Worm (Caenorhabditis elegans) whole organism, L4 larva: ENCODE data around the gene Y47D3A.13.

ENCODE experiments used
- D1046.2 ChIP-seq: fragments of 200-800 bp; sonication (Bioruptor generic); IDR thresholded peaks from 2 replicates; pipeline ENCODE4 v1.3.6; 2022; ENCODE audit warnings: missing genetic modification characterization, missing compliant biosample characterization
- F10B5.3 ChIP-seq: sonication (generic microtip); optimal IDR thresholded peaks from 2 replicates; lab custom pipeline; 2016; ENCODE audit warnings: mild to moderate bottlenecking, missing genetic modification characterization, missing compliant biosample characterization
- R02D3.7 ChIP-seq: fragments of 150-350 bp; sonication (generic microtip); optimal IDR thresholded peaks from 3 replicates; lab custom pipeline; 2014; ENCODE audit warnings: missing biosample characterization, missing genetic modification characterization
- Y5F2A.4 ChIP-seq: fragments of 200-800 bp; sonication (Bioruptor generic); optimal IDR thresholded peaks from 2 replicates; lab custom pipeline; 2018; ENCODE audit warnings: mild to moderate bottlenecking, missing genetic modification characterization, missing compliant biosample characterization
- Y75B8A.6 ChIP-seq: fragments of 200-800 bp; sonication (Bioruptor generic); IDR thresholded peaks from 2 replicates; pipeline ENCODE4 v1.3.6; 2022; ENCODE audit warnings: missing genetic modification reagents, missing genetic modification characterization, missing compliant biosample characterization
- aly-2 ChIP-seq: sonication (generic microtip); optimal IDR thresholded peaks from 2 replicates; lab custom pipeline; 2018; ENCODE audit warnings: missing biosample characterization, missing genetic modification characterization
- ama-1 ChIP-seq: fragments of 150-350 bp; optimal IDR thresholded peaks from 2 replicates; lab custom pipeline; 2014; ENCODE audit warnings: inconsistent platforms, mixed read lengths
- arid-1 ChIP-seq: fragments of 200-800 bp; sonication (Bioruptor generic); conservative IDR thresholded peaks from 2 replicates; pipeline ENCODE4 v1.3.6; 2022; ENCODE audit warnings: missing genetic modification reagents, missing genetic modification characterization, missing compliant biosample characterization
- ceh-62 ChIP-seq: sonication (generic microtip); optimal IDR thresholded peaks from 2 replicates; lab custom pipeline; 2017; ENCODE audit warnings: missing biosample characterization, missing genetic modification characterization
- ces-1 ChIP-seq: fragments of 150-350 bp; sonication (generic microtip); optimal IDR thresholded peaks from 4 replicates; lab custom pipeline; 2014; ENCODE audit warnings: missing biosample characterization, missing genetic modification reagents, missing genetic modification characterization
- daf-16 ChIP-seq, 3 experiments: sonication (generic microtip); optimal IDR thresholded peaks; 2 replicates each; lab custom pipeline; 2016 to 2017; ENCODE audit warnings: missing genetic modification characterization in 3 of 3, missing genetic modification reagents in 3 of 3, mild to moderate bottlenecking in 2 of 3, missing compliant biosample characterization in 2 of 3, missing biosample characterization in 1 of 3, moderate library complexity in 1 of 3
- dmd-6 ChIP-seq: fragments of 200-800 bp; sonication (Bioruptor generic); IDR thresholded peaks from 2 replicates; pipeline ENCODE4 v1.3.6; 2022; ENCODE audit warnings: missing genetic modification reagents, missing genetic modification characterization, missing compliant biosample characterization
- dmd-8 ChIP-seq: fragments of 200-800 bp; sonication (Bioruptor generic); IDR thresholded peaks from 2 replicates; pipeline ENCODE4 v1.3.6; 2022; ENCODE audit warnings: missing genetic modification characterization, missing compliant biosample characterization
- dve-1 ChIP-seq: sonication (generic microtip); optimal IDR thresholded peaks from 2 replicates; lab custom pipeline; 2017; ENCODE audit warnings: antibody characterized with exemption, mild to moderate bottlenecking, missing genetic modification characterization, missing compliant biosample characterization; ENCODE audit not compliant: insufficient read depth
- egl-43 ChIP-seq: fragments of 200-800 bp; sonication (Bioruptor generic); IDR thresholded peaks from 2 replicates; pipeline ENCODE4 v1.3.6; 2022; ENCODE audit warnings: missing genetic modification reagents, missing genetic modification characterization, missing compliant biosample characterization
- fkh-10 ChIP-seq: fragments of 150-350 bp; optimal IDR thresholded peaks from 2 replicates; lab custom pipeline; 2014; ENCODE audit warnings: missing biosample characterization, missing genetic modification reagents, missing genetic modification characterization
- fos-1 ChIP-seq: fragments of 150-350 bp; optimal IDR thresholded peaks from 2 replicates; lab custom pipeline; 2014; ENCODE audit warnings: missing biosample characterization, missing genetic modification characterization
- hif-1 ChIP-seq, 2 experiments: sonication (generic microtip); optimal IDR thresholded peaks; 2 replicates each; lab custom pipeline; 2016 to 2017; ENCODE audit warnings: missing compliant biosample characterization in 2 of 2, missing genetic modification characterization in 2 of 2, missing genetic modification reagents in 2 of 2, missing genotype in 2 of 2, mild to moderate bottlenecking in 1 of 2
- hlh-11 ChIP-seq: fragments of 200-800 bp; sonication (Bioruptor generic); optimal IDR thresholded peaks from 2 replicates; lab custom pipeline; 2018; ENCODE audit warnings: mild to moderate bottlenecking, missing genetic modification characterization, missing compliant biosample characterization
- hlh-30 ChIP-seq: sonication (generic microtip); optimal IDR thresholded peaks from 2 replicates; lab custom pipeline; 2017; ENCODE audit warnings: antibody characterized with exemption, mild to moderate bottlenecking, missing genetic modification characterization, missing compliant biosample characterization; ENCODE audit not compliant: insufficient read depth
- lsy-2 ChIP-seq, 2 experiments: fragments of 150-350 bp in 1 of 2; sonication (generic microtip) in 1 of 2; optimal IDR thresholded peaks; 2 replicates each; lab custom pipeline; 2014 to 2017; ENCODE audit warnings: missing biosample characterization in 2 of 2, missing genetic modification characterization in 2 of 2
- mdl-1 ChIP-seq, 2 experiments: fragments of 150-350 bp in 1 of 2; sonication (generic microtip) in 1 of 2; optimal IDR thresholded peaks; 2 replicates each; lab custom pipeline; 2014 to 2017; ENCODE audit warnings: missing biosample characterization in 2 of 2, missing genetic modification characterization in 2 of 2
- mdt-29 ChIP-seq: fragments of 200-800 bp; sonication (Bioruptor generic); IDR thresholded peaks from 2 replicates; pipeline ENCODE4 v1.3.6; 2022; ENCODE audit warnings: missing genetic modification reagents, missing genetic modification characterization, missing compliant biosample characterization
- mes-2 ChIP-seq: sonication (generic microtip); optimal IDR thresholded peaks from 2 replicates; lab custom pipeline; 2016; ENCODE audit warnings: missing genotype, mild to moderate bottlenecking, missing genetic modification characterization, missing compliant biosample characterization; ENCODE audit not compliant: poor library complexity, severe bottlenecking
- mxl-3 ChIP-seq: fragments of 200-800 bp; sonication (Bioruptor generic); optimal IDR thresholded peaks from 2 replicates; lab custom pipeline; 2018; ENCODE audit warnings: mild to moderate bottlenecking, missing genetic modification characterization, missing compliant biosample characterization
- nhr-10 ChIP-seq: fragments of 150-350 bp; optimal IDR thresholded peaks from 2 replicates; lab custom pipeline; 2014; ENCODE audit warnings: missing biosample characterization, missing genetic modification characterization
- nhr-102 ChIP-seq: sonication (generic microtip); optimal IDR thresholded peaks from 2 replicates; lab custom pipeline; 2016; ENCODE audit warnings: mild to moderate bottlenecking, missing genetic modification characterization, moderate library complexity, missing compliant biosample characterization
- nhr-11 ChIP-seq: fragments of 150-350 bp; optimal IDR thresholded peaks from 2 replicates; lab custom pipeline; 2014; ENCODE audit warnings: missing biosample characterization, missing genetic modification characterization
- nhr-237 ChIP-seq: sonication (generic microtip); optimal IDR thresholded peaks from 2 replicates; lab custom pipeline; 2017; ENCODE audit warnings: missing biosample characterization, missing genetic modification characterization
- nhr-28 ChIP-seq: fragments of 150-350 bp; optimal IDR thresholded peaks from 2 replicates; lab custom pipeline; 2014; ENCODE audit warnings: missing biosample characterization, missing genetic modification characterization
- nhr-41 ChIP-seq: fragments of 200-800 bp; sonication (Bioruptor generic); IDR thresholded peaks from 2 replicates; pipeline ENCODE4 v1.3.6; 2022; ENCODE audit warnings: missing genetic modification reagents, missing genetic modification characterization, missing compliant biosample characterization
- nhr-6 ChIP-seq: fragments of 150-350 bp; optimal IDR thresholded peaks from 2 replicates; lab custom pipeline; 2014; ENCODE audit warnings: missing biosample characterization, missing genetic modification characterization
- nhr-76 ChIP-seq: fragments of 150-350 bp; optimal IDR thresholded peaks from 2 replicates; lab custom pipeline; 2014; ENCODE audit warnings: missing biosample characterization, missing genetic modification characterization
- pha-4 ChIP-seq, 2 experiments: fragments of 150-350 bp in 1 of 2; fragments of 200-800 bp in 1 of 2; sonication (Bioruptor generic) in 1 of 2; IDR thresholded peaks in 1 of 2; optimal IDR thresholded peaks in 1 of 2; 2 replicates each; pipeline versions ENCODE4 v1.3.6 to Lab custom; 2014 to 2022; ENCODE audit warnings: missing genetic modification characterization in 2 of 2, missing genetic modification reagents in 2 of 2, missing biosample characterization in 1 of 2, missing compliant biosample characterization in 1 of 2
- pqm-1 ChIP-seq: sonication (generic microtip); optimal IDR thresholded peaks from 2 replicates; lab custom pipeline; 2017; ENCODE audit warnings: missing biosample characterization, missing genetic modification characterization
- rbr-2 ChIP-seq: sonication (generic microtip); optimal IDR thresholded peaks from 2 replicates; lab custom pipeline; 2016; ENCODE audit warnings: missing genotype, missing genetic modification characterization, missing compliant biosample characterization
- saeg-2 ChIP-seq: fragments of 200-800 bp; sonication (Bioruptor generic); IDR thresholded peaks from 2 replicates; pipeline ENCODE4 v1.3.6; 2022; ENCODE audit warnings: missing genetic modification reagents, missing genetic modification characterization, missing compliant biosample characterization
- set-16 ChIP-seq: fragments of 200-800 bp; sonication (Bioruptor generic); IDR thresholded peaks from 2 replicates; pipeline ENCODE4 v1.3.6; 2022; ENCODE audit warnings: missing genetic modification reagents, missing genetic modification characterization, missing compliant biosample characterization
- spr-3 ChIP-seq: fragments of 200-800 bp; sonication (Bioruptor generic); optimal IDR thresholded peaks from 2 replicates; lab custom pipeline; 2018; ENCODE audit warnings: mild to moderate bottlenecking, missing genetic modification characterization, missing compliant biosample characterization
- unc-39 ChIP-seq: sonication (generic microtip); optimal IDR thresholded peaks from 2 replicates; lab custom pipeline; 2017; ENCODE audit warnings: missing biosample characterization, missing genetic modification characterization
- vab-7 ChIP-seq: fragments of 200-800 bp; sonication (Bioruptor generic); IDR thresholded peaks from 2 replicates; pipeline ENCODE4 v1.3.6; 2022; ENCODE audit warnings: missing genetic modification reagents, missing genetic modification characterization, missing compliant biosample characterization
- ztf-11 ChIP-seq: fragments of 150-350 bp; optimal IDR thresholded peaks from 2 replicates; lab custom pipeline; 2014; ENCODE audit warnings: missing biosample characterization, missing genetic modification characterization
- ztf-7 ChIP-seq: fragments of 150-350 bp; optimal IDR thresholded peaks from 2 replicates; lab custom pipeline; 2014; ENCODE audit warnings: missing biosample characterization, missing genetic modification characterization

Gene Y47D3A.13

DNA sequence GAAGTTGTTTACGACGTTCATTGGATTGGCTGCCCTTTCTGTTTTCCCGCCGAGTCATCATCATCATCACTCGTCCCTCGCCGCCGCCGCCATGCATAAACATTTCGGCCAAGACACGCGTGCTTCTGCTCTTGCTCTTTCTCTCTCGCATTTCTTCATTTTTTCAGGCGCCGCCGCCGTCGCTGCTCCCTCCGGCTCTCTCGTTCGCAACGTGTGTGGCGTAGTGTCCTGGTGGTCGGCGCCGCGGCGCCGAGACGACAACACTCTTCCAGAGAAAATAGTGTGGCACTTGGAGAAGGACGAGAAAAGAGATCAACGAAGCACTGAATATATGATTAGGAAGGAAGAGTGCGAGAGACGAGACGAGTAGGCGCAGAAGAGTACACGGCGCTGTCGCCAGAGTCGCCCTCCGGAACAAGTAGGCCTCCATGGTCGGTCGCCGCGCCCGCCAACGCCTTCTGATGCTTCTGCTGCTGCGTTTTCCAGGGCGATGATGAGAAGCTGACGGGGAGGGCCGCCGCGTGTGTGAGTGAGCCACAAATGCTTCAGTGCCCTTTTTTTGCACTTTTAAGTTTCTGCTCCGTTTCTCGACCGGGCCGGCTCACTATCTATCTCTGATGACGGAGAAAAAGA, 38.3 kb downstream of the Y47D3A.13 start (continued):
- TF ChIP-seq Y5F2A.4 = no peak
- TF ChIP-seq vab-7 (GFP tag; lab: Robert Waterston, UW) = no peak
- no peak for TF ChIP-seq nhr-10
- peak; percentile 92 for TF ChIP-seq set-16 (GFP tag; lab: Robert Waterston, UW)
- TF ChIP-seq hlh-11 (tag; lab: Kevin White, UChicago) = peak; percentile 70
- no peak for TF ChIP-seq saeg-2 (GFP tag; lab: Robert Waterston, UW)
- no peak for TF ChIP-seq nhr-41 (GFP tag; lab: Robert Waterston, UW)
- peak; percentile 35 for TF ChIP-seq dve-1 (tag; lab: Kevin White, UChicago)
- TF ChIP-seq F10B5.3 = no peak
- no peak for TF ChIP-seq egl-43 (GFP tag; lab: Robert Waterston, UW)
- peak; percentile 55; the same call in 1 of the 2 replicates for TF ChIP-seq pha-4 (GFP tag; IDR thresholded peaks at IDR 0.05; lab: Robert Waterston, UW)
- TF ChIP-seq pha-4 (tag; optimal IDR thresholded peaks at IDR 0.05; lab: Kevin White, UChicago) = no peak
- no peak for TF ChIP-seq aly-2 (tag; lab: Kevin White, UChicago)
- TF ChIP-seq ama-1 (lab: Kevin White, UChicago) = no peak
- peak; percentile 30 for TF ChIP-seq pqm-1 (tag; lab: Kevin White, UChicago)
- no peak for TF ChIP-seq nhr-76 (tag; lab: Kevin White, UChicago)
- peak in 1 of 2 experiments; percentile 84 for TF ChIP-seq mdl-1 (tag; optimal IDR thresholded peaks at IDR 0.05; lab: Kevin White, UChicago)
- TF ChIP-seq mxl-3 (GFP tag; lab: Kevin White, UChicago) = peak; percentile 79
- no peak for TF ChIP-seq fos-1 (tag; lab: Kevin White, UChicago)
- no peak for TF ChIP-seq ces-1
- TF ChIP-seq hlh-30 = peak; percentile 67
- TF ChIP-seq hif-1 (tag; optimal IDR thresholded peaks at IDR 0.05; lab: Kevin White, UChicago) = peak in 1 of 2 experiments; percentile 46
- no peak for TF ChIP-seq ztf-11 (tag; lab: Kevin White, UChicago)
- TF ChIP-seq ceh-62 (tag; lab: Kevin White, UChicago) = no peak
- peak; percentile 18 for TF ChIP-seq nhr-11 (tag; lab: Kevin White, UChicago)
- no peak for TF ChIP-seq mdt-29 (GFP tag; lab: Robert Waterston, UW)
- peak; percentile 35 for TF ChIP-seq nhr-28 (tag; lab: Kevin White, UChicago)
- no peak for TF ChIP-seq R02D3.7
- peak in 1 of 2 experiments; percentile 55 for TF ChIP-seq daf-16 (GFP tag; optimal IDR thresholded peaks at IDR 0.05; lab: Kevin White, UChicago)
- TF ChIP-seq daf-16 (tag; optimal IDR thresholded peaks at IDR 0.05; lab: Kevin White, UChicago) = peak; percentile 75
- no peak for TF ChIP-seq D1046.2 (GFP tag; lab: Robert Waterston, UW)
- TF ChIP-seq lsy-2 (tag; optimal IDR thresholded peaks at IDR 0.05; lab: Kevin White, UChicago) = peak in 1 of 2 experiments; percentile 49
- no peak for TF ChIP-seq nhr-6 (tag; lab: Kevin White, UChicago)
- no peak for TF ChIP-seq arid-1 (GFP tag; lab: Robert Waterston, UW)
- no peak for TF ChIP-seq dmd-8 (GFP tag; lab: Robert Waterston, UW)
- peak; percentile 52 for TF ChIP-seq mes-2 (tag; lab: Kevin White, UChicago)
- TF ChIP-seq Y75B8A.6 (GFP tag; lab: Robert Waterston, UW) = no peak
- TF ChIP-seq ztf-7 = no peak
- TF ChIP-seq nhr-102 (tag; lab: Kevin White, UChicago) = peak; percentile 21
- no peak for TF ChIP-seq unc-39 (tag; lab: Kevin White, UChicago)
- no peak for TF ChIP-seq nhr-237
- peak; percentile 76 for TF ChIP-seq rbr-2 (tag; lab: Kevin White, UChicago)
- TF ChIP-seq fkh-10 (GFP tag; lab: Kevin White, UChicago) = peak; percentile 35
- TF ChIP-seq dmd-6 = peak; percentile 15; the same call in 1 of the 2 replicates
- no peak for TF ChIP-seq spr-3 (GFP tag; lab: Kevin White, UChicago)
